Fruit fly (Drosophila melanogaster) Kc167 (cell line): ENCODE data around the gene prg.

Experiments used
- Myc ChIP-seq: fragments of >200 bp; optimal IDR thresholded peaks from 2 replicates; lab custom pipeline; 2017; ENCODE audit warnings: missing external identifiers
- Sin3A ChIP-seq: fragments of >200 bp; optimal IDR thresholded peaks from 2 replicates; lab custom pipeline; 2018; ENCODE audit warnings: missing external identifiers
- h ChIP-seq: fragments of >200 bp; optimal IDR thresholded peaks from 3 replicates; lab custom pipeline; 2018; ENCODE audit warnings: missing external identifiers
- insv ChIP-seq: fragments of >200 bp; optimal IDR thresholded peaks from 3 replicates; lab custom pipeline; 2018; ENCODE audit warnings: missing external identifiers
- psq ChIP-seq: fragments of >200 bp; optimal IDR thresholded peaks from 2 replicates; lab custom pipeline; 2017; ENCODE audit warnings: missing external identifiers
- ttk ChIP-seq: sonication (Bioruptor generic); optimal IDR thresholded peaks from 2 replicates; lab custom pipeline; 2017; ENCODE audit warnings: missing external identifiers

- TF ChIP-seq h (no peak), insv (lab: Kevin White, UChicago) (no peak), psq (lab: Kevin White, UChicago) (no peak), ttk (lab: Kevin White, UChicago) (no peak), Myc (lab: Kevin White, UChicago) (no peak), Sin3A (no peak)
Observed at dm6 chr2L:8426801-8427200, 37.5 kb upstream of the prg start.
